Worm (Caenorhabditis elegans) whole organism, midembryonic: ENCODE measurements around the gene B0507.9.

Experiments used
- cog-1 ChIP-seq: sonication (generic microtip); optimal IDR thresholded peaks from 2 replicates; lab custom pipeline; 2016; ENCODE audit warnings: missing genetic modification characterization, missing compliant biosample characterization
- flt-1 ChIP-seq: fragments of 200-800 bp; sonication (Bioruptor generic); IDR thresholded peaks from 2 replicates; pipeline ENCODE4 v1.3.6; 2022; ENCODE audit warnings: missing genetic modification characterization, missing compliant biosample characterization
- klf-2 ChIP-seq: fragments of 200-800 bp; sonication (Bioruptor generic); conservative IDR thresholded peaks from 2 replicates; pipeline ENCODE4 v1.3.6; 2022; ENCODE audit warnings: missing genetic modification reagents, missing genetic modification characterization, missing compliant biosample characterization
- med-1 ChIP-seq: sonication (generic microtip); optimal IDR thresholded peaks from 2 replicates; lab custom pipeline; 2017; ENCODE audit warnings: missing genetic modification characterization, mild to moderate bottlenecking, missing compliant biosample characterization, antibody characterized with exemption, missing genetic modification reagents; ENCODE audit not compliant: insufficient read depth
- ref-1 ChIP-seq: fragments of 200-800 bp; sonication (Bioruptor generic); conservative IDR thresholded peaks from 2 replicates; pipeline ENCODE4 v1.3.6; 2022; ENCODE audit warnings: missing genetic modification reagents, missing genetic modification characterization, missing compliant biosample characterization
- tab-1 ChIP-seq: fragments of 200-800 bp; sonication (Bioruptor generic); IDR thresholded peaks from 2 replicates; pipeline ENCODE4 v1.3.6; 2022; ENCODE audit warnings: missing genetic modification characterization, missing compliant biosample characterization
- ztf-23 ChIP-seq: fragments of 200-800 bp; sonication (Bioruptor generic); IDR thresholded peaks from 2 replicates; pipeline ENCODE4 v1.3.6; 2022; ENCODE audit warnings: missing genetic modification reagents, missing genetic modification characterization, missing compliant biosample characterization
- ztf-29 ChIP-seq: fragments of 200-800 bp; sonication (Bioruptor generic); IDR thresholded peaks from 2 replicates; pipeline ENCODE4 v1.3.6; 2022; ENCODE audit warnings: missing genetic modification reagents, missing genetic modification characterization, missing compliant biosample characterization

DNA sequence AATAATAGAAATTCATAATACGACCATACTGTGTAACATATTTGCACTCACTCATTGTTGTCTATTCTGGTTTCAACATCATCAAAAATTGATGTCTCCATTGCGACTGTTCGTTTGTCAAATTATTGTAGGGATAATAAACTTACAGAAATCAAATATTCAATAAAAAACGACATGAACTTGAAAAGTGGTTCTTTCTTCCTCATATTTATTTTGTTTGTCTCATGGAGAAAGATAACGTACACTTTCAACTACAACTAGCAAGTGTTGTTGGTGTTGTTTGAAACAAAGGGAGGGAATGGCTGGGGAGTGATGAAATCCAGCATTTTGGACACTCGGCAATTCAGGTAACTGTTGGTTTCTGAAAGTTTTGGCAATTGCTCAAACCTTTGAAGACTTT, at the start of gene B0507.9:
- TF ChIP-seq tab-1 (GFP tag; lab: Robert Waterston, UW) (no peak), flt-1 (GFP tag; lab: Robert Waterston, UW) (no peak), med-1 (GFP tag; lab: Kevin White, UChicago) (no peak), ref-1 (GFP tag; lab: Robert Waterston, UW) (no peak), cog-1 (tag; lab: Kevin White, UChicago) (no peak), klf-2 (GFP tag; lab: Robert Waterston, UW) (no peak), ztf-23 (GFP tag; lab: Robert Waterston, UW) (no peak), ztf-29 (no peak)
